Fruit fly (Drosophila melanogaster): ENCODE data around the gene Med.

Gene Med

dm6 chr3R:31588374-31588773, 22.5 kb upstream of the Med start, which contains the start of gene CG1635 (continued):
- peak; percentile 99 for TF ChIP-seq CG4328 (GFP tag; optimal IDR thresholded peaks at IDR 0.05)
- peak; percentile 100 for TF ChIP-seq oc (tag; optimal IDR thresholded peaks at IDR 0.05)
- TF ChIP-seq Jarid2 (GFP tag; optimal IDR thresholded peaks at IDR 0.05) = peak; percentile 92
- peak; percentile 98 for TF ChIP-seq D19A (tag; optimal IDR thresholded peaks at IDR 0.05)
- peak; percentile 99 for TF ChIP-seq Hsf (GFP tag; optimal IDR thresholded peaks at IDR 0.05)
- TF ChIP-seq Poxn (GFP tag; IDR thresholded peaks at IDR 0.05) = peak; percentile 97
- peak; percentile 98 to 99 for TF ChIP-seq dpn (GFP tag; optimal IDR thresholded peaks at IDR 0.05)
- peak; percentile 79 for TF ChIP-seq CTCF (GFP tag; optimal IDR thresholded peaks at IDR 0.05)
- TF ChIP-seq CG1603 (tag; optimal IDR thresholded peaks at IDR 0.05) = peak; percentile 97
- peak; percentile 97 for TF ChIP-seq CG6254 (GFP tag; optimal IDR thresholded peaks at IDR 0.05)
- peak; percentile 99 for TF ChIP-seq ap (GFP tag; IDR thresholded peaks at IDR 0.05)
- TF ChIP-seq CG14965 (GFP tag; optimal IDR thresholded peaks at IDR 0.05; ENCODE audit: borderline replicate concordance) = peak; percentile 82
- peak; percentile 94 for TF ChIP-seq Gsc (GFP tag; IDR thresholded peaks at IDR 0.05)
- peak; percentile 100 for TF ChIP-seq CG9932 (GFP tag; IDR thresholded peaks at IDR 0.05)
- peak; percentile 75 for TF ChIP-seq stwl (tag; optimal IDR thresholded peaks at IDR 0.05)
- TF ChIP-seq CG42726 (GFP tag; IDR thresholded peaks at IDR 0.05; ENCODE audit: partially characterized antibody) = peak; percentile 55; the same call in 1 of the 2 replicates
- TF ChIP-seq sug (tag; optimal IDR thresholded peaks at IDR 0.05) = peak; percentile 99
- TF ChIP-seq CG7963 (GFP tag; IDR thresholded peaks at IDR 0.05; ENCODE audit: partially characterized antibody) = peak; percentile 43; the same call in 1 of the 3 replicates
- TF ChIP-seq dimm (GFP tag; IDR thresholded peaks at IDR 0.05) = peak; percentile 99
- TF ChIP-seq CG1832 (GFP tag; optimal IDR thresholded peaks at IDR 0.05) = no peak
- TF ChIP-seq CG11093 (GFP tag; IDR thresholded peaks at IDR 0.05) = peak; percentile 98
- TF ChIP-seq CG31224 (GFP tag; IDR thresholded peaks at IDR 0.05) = peak; percentile 98
- peak; percentile 97 for TF ChIP-seq CG4854 (GFP tag; optimal IDR thresholded peaks at IDR 0.05)
- TF ChIP-seq CG14441 (GFP tag; IDR thresholded peaks at IDR 0.05) = peak; percentile 99
- TF ChIP-seq CG31441 (GFP tag; IDR thresholded peaks at IDR 0.05) = peak; percentile 100
- peak; percentile 98 for TF ChIP-seq CG16863 (GFP tag; optimal IDR thresholded peaks at IDR 0.05)
- TF ChIP-seq gfzf (GFP tag; optimal IDR thresholded peaks at IDR 0.05) = peak; percentile 7
- TF ChIP-seq CG6272 (GFP tag; IDR thresholded peaks at IDR 0.05) = peak; percentile 98
- TF ChIP-seq CG3407 (GFP tag; optimal IDR thresholded peaks at IDR 0.05) = peak; percentile 98
- peak; percentile 99 for TF ChIP-seq YL-1 (GFP tag; optimal IDR thresholded peaks at IDR 0.05)
- peak; percentile 91 for TF ChIP-seq Antp (GFP tag; optimal IDR thresholded peaks at IDR 0.05)
- peak; percentile 97 for TF ChIP-seq onecut (GFP tag; IDR thresholded peaks at IDR 0.05)
- peak; percentile 99 for TF ChIP-seq sqz (GFP tag; optimal IDR thresholded peaks at IDR 0.05)
- peak; percentile 97 for TF ChIP-seq sisA (GFP tag; IDR thresholded peaks at IDR 0.05)
- peak; percentile 98 to 100 for TF ChIP-seq Hr51 (GFP tag; optimal IDR thresholded peaks at IDR 0.05)
- peak; percentile 100 for TF ChIP-seq Asciz (GFP tag; optimal IDR thresholded peaks at IDR 0.05)
- peak; percentile 99 for TF ChIP-seq lilli (GFP tag; optimal IDR thresholded peaks at IDR 0.05)
- TF ChIP-seq emc (GFP tag; optimal IDR thresholded peaks at IDR 0.05) = peak; percentile 96
- TF ChIP-seq CG17612 (GFP tag; IDR thresholded peaks at IDR 0.05) = peak; percentile 98
- TF ChIP-seq az2 (GFP tag; optimal IDR thresholded peaks at IDR 0.05) = peak; percentile 99
- peak; percentile 98 for TF ChIP-seq CG14667 (GFP tag; IDR thresholded peaks at IDR 0.05)
- TF ChIP-seq CG4617 (GFP tag; optimal IDR thresholded peaks at IDR 0.05; ENCODE audit: borderline replicate concordance) = peak; percentile 98
- TF ChIP-seq tll (GFP tag; optimal IDR thresholded peaks at IDR 0.05) = peak in 1 of 2 experiments; percentile 89
- TF ChIP-seq CG7745 (tag; optimal IDR thresholded peaks at IDR 0.05) = peak; percentile 96
- peak; percentile 69 to 93 for TF ChIP-seq crp (GFP tag; optimal IDR thresholded peaks at IDR 0.05)
- TF ChIP-seq Doc2 (GFP tag; IDR thresholded peaks at IDR 0.05) = peak; percentile 95
- TF ChIP-seq Dip3 (GFP tag; optimal IDR thresholded peaks at IDR 0.05) = peak; percentile 99
- peak; percentile 99 for TF ChIP-seq CG18476 (GFP tag; optimal IDR thresholded peaks at IDR 0.05)
- peak; percentile 94 for TF ChIP-seq CG13624 (GFP tag; optimal IDR thresholded peaks at IDR 0.05)
- peak; percentile 97 for TF ChIP-seq Lhr (GFP tag; optimal IDR thresholded peaks at IDR 0.05)
